Fruit fly (Drosophila melanogaster): ENCODE measurements around the gene CG7950.

CG7950 gene

DNA sequence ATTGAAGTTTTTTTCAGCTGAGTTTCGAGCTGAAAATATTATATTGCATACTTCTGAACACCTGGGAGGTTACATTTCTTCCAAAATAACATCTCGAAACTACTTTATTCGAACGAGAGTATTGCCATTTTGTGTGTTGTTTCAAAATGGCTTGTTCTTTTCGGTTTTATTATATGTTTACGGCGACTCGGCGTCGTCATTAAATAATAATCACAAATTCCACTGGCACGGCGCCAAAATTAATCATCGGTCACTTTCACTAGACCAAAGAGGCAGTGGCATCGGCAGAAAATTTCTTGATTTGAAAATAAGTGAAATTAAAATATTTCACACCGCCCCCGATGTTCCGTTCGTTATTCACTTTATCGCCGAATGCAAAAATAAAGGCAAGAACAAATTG, 6.2 kb upstream of the CG7950 start (continued):
- TF ChIP-seq Bgb (GFP tag; IDR thresholded peaks at IDR 0.05; ENCODE audit: partially characterized antibody) (no peak), Fer3 (tag; optimal IDR thresholded peaks at IDR 0.05) (no peak), CG8924 (tag; optimal IDR thresholded peaks at IDR 0.05) (no peak), CG10209 (GFP tag; optimal IDR thresholded peaks at IDR 0.05) (no peak), Pdp1 (GFP tag; optimal IDR thresholded peaks at IDR 0.05) (no peak), Rfx (GFP tag; IDR thresholded peaks at IDR 0.05) (0 out of 2 replicates have a peak, but pooled peaks have one; percentile 15), dimm (GFP tag; IDR thresholded peaks at IDR 0.05) (no peak), CG16815 (GFP tag; optimal IDR thresholded peaks at IDR 0.05) (no peak), ara (GFP tag; IDR thresholded peaks at IDR 0.05) (no peak), CG12942 (GFP tag; optimal IDR thresholded peaks at IDR 0.05) (no peak), CG12659 (GFP tag; optimal IDR thresholded peaks at IDR 0.05) (no peak), tap (tag; optimal IDR thresholded peaks at IDR 0.05) (no peak), dmrt99B (tag; optimal IDR thresholded peaks at IDR 0.05) (no peak), fd102C (GFP tag; optimal IDR thresholded peaks at IDR 0.05) (no peak), Nf-YB (GFP tag; optimal IDR thresholded peaks at IDR 0.05) (no peak), CG2889 (GFP tag; IDR thresholded peaks at IDR 0.05) (no peak), Spps (tag; optimal IDR thresholded peaks at IDR 0.05) (no peak), CG8290 (GFP tag; optimal IDR thresholded peaks at IDR 0.05) (no peak), CG8290 (tag; optimal IDR thresholded peaks at IDR 0.05) (peak in 1 of 2 experiments; percentile 26), sd (tag; optimal IDR thresholded peaks at IDR 0.05) (peak; percentile 67), CG15269 (tag; optimal IDR thresholded peaks at IDR 0.05) (no peak), CG17361 (GFP tag; IDR thresholded peaks at IDR 0.05) (no peak), CG18476 (GFP tag; optimal IDR thresholded peaks at IDR 0.05) (no peak), dpn (GFP tag; optimal IDR thresholded peaks at IDR 0.05) (no peak), CG3407 (GFP tag; optimal IDR thresholded peaks at IDR 0.05) (no peak)

DNA sequence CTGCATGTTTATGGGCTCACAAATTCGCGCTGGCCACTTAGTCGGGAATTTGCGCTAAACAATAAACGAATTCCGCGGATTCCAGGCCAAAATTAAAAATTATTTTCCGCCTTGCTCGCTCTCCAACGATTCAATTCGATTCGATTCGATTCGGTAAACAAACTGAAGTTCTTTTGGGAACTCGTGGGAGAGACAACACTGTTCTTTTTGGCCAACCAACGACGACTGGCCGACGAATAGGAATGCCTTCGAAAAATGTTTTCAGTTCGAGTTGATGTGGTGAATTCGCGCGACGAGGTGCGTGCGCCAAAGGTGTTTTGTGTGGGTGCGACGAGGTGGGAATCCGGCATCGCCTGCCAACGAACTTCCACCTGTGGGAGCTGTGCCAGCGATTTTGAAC, 4.7 kb upstream of the CG7950 start, which contains the start of gene CG15528:
Gene CG15528 (minus strand): TSS at position 180 of the 400 bp plus-strand sequence.
- TF ChIP-seq kah (GFP tag; optimal IDR thresholded peaks at IDR 0.05) (no peak), Atf6 (GFP tag; IDR thresholded peaks at IDR 0.05) (peak; percentile 16; the same call in 1 of the 2 replicates), Pdp1 (GFP tag; optimal IDR thresholded peaks at IDR 0.05) (no peak), CG7987 (GFP tag; optimal IDR thresholded peaks at IDR 0.05) (peak; percentile 12), sd (tag; optimal IDR thresholded peaks at IDR 0.05) (peak; percentile 88), HmgD (GFP tag; optimal IDR thresholded peaks at IDR 0.05) (no peak), CkIIα-i1 (GFP tag; IDR thresholded peaks at IDR 0.05) (no peak), CG10321 (GFP tag; IDR thresholded peaks at IDR 0.05) (no peak), tio (GFP tag; optimal IDR thresholded peaks at IDR 0.05) (no peak), Hr78 (GFP tag; optimal IDR thresholded peaks at IDR 0.05) (no peak), CG32532 (GFP tag; IDR thresholded peaks at IDR 0.05) (0 out of 2 replicates have a peak, but pooled peaks have one; percentile 7), Deaf1 (tag; optimal IDR thresholded peaks at IDR 0.05) (peak; percentile 71), chinmo (GFP tag; IDR thresholded peaks at IDR 0.05; ENCODE audit: partially characterized antibody) (0 out of 4 replicates have a peak, but pooled peaks have one; percentile 41), CG34376 (GFP tag; optimal IDR thresholded peaks at IDR 0.05) (no peak), bbx (GFP tag; IDR thresholded peaks at IDR 0.05; ENCODE audit: partially characterized antibody) (peak; percentile 18; the same call in 1 of the 2 replicates), CG8290 (GFP tag; optimal IDR thresholded peaks at IDR 0.05) (no peak), CG8290 (tag; optimal IDR thresholded peaks at IDR 0.05) (peak in 1 of 2 experiments; percentile 4), HmgZ (tag; optimal IDR thresholded peaks at IDR 0.05) (no peak), CG17328 (GFP tag; IDR thresholded peaks at IDR 0.05) (no peak), crp (GFP tag; optimal IDR thresholded peaks at IDR 0.05) (no peak), H2.0 (GFP tag; IDR thresholded peaks at IDR 0.05) (no peak), Scr (GFP tag; IDR thresholded peaks at IDR 0.05; ENCODE audit: partially characterized antibody) (0 out of 2 replicates have a peak, but pooled peaks have one; percentile 5), CG8924 (tag; optimal IDR thresholded peaks at IDR 0.05) (no peak), Asciz (GFP tag; optimal IDR thresholded peaks at IDR 0.05) (no peak), CG10543 (GFP tag; optimal IDR thresholded peaks at IDR 0.05) (peak; percentile 1), Ets65A (GFP tag) (peak; percentile 70), CG12769 (tag; optimal IDR thresholded peaks at IDR 0.05) (peak; percentile 43), Taf1 (GFP tag; IDR thresholded peaks at IDR 0.05) (no peak), HLH3B (GFP tag; IDR thresholded peaks at IDR 0.05) (no peak), sr (GFP tag; IDR thresholded peaks at IDR 0.05) (peak; percentile 58; the same call in 2 of the 3 replicates)
